Worm (Caenorhabditis elegans) whole organism, L4 larva: ENCODE data around the gene bbln-1.
A peak's percentile ranks its signal among the peaks of the same experiment; 100 is the strongest.

ENCODE experiments used
- T26A8.4 ChIP-seq: fragments of 200-800 bp; sonication (Bioruptor generic); IDR thresholded peaks from 2 replicates; pipeline ENCODE4 v1.3.6; 2022; ENCODE audit warnings: missing genetic modification characterization, missing compliant biosample characterization
- Y48G9A.11 ChIP-seq: fragments of 200-800 bp; sonication (Bioruptor generic); IDR thresholded peaks from 2 replicates; pipeline ENCODE4 v1.3.6; 2022; ENCODE audit warnings: missing genetic modification reagents, missing genetic modification characterization, missing compliant biosample characterization
- ceh-28 ChIP-seq: fragments of 150-350 bp; optimal IDR thresholded peaks from 2 replicates; lab custom pipeline; 2014; ENCODE audit warnings: missing biosample characterization, missing genetic modification reagents, missing genetic modification characterization
- daf-16 ChIP-seq, 3 experiments: sonication (generic microtip); optimal IDR thresholded peaks; 2 replicates each; lab custom pipeline; 2016 to 2017; ENCODE audit warnings: missing genetic modification characterization in 3 of 3, missing genetic modification reagents in 3 of 3, mild to moderate bottlenecking in 2 of 3, missing compliant biosample characterization in 2 of 3, missing biosample characterization in 1 of 3, moderate library complexity in 1 of 3
- dve-1 ChIP-seq: sonication (generic microtip); optimal IDR thresholded peaks from 2 replicates; lab custom pipeline; 2017; ENCODE audit warnings: antibody characterized with exemption, mild to moderate bottlenecking, missing genetic modification characterization, missing compliant biosample characterization; ENCODE audit not compliant: insufficient read depth
- fos-1 ChIP-seq: fragments of 150-350 bp; optimal IDR thresholded peaks from 2 replicates; lab custom pipeline; 2014; ENCODE audit warnings: missing biosample characterization, missing genetic modification characterization
- hlh-11 ChIP-seq: fragments of 200-800 bp; sonication (Bioruptor generic); optimal IDR thresholded peaks from 2 replicates; lab custom pipeline; 2018; ENCODE audit warnings: mild to moderate bottlenecking, missing genetic modification characterization, missing compliant biosample characterization
- hlh-30 ChIP-seq: sonication (generic microtip); optimal IDR thresholded peaks from 2 replicates; lab custom pipeline; 2017; ENCODE audit warnings: antibody characterized with exemption, mild to moderate bottlenecking, missing genetic modification characterization, missing compliant biosample characterization; ENCODE audit not compliant: insufficient read depth
- lim-7 ChIP-seq: fragments of 200-800 bp; sonication (Bioruptor generic); IDR thresholded peaks from 2 replicates; pipeline ENCODE4 v1.3.6; 2022; ENCODE audit warnings: missing genetic modification characterization, missing compliant biosample characterization
- lin-13 ChIP-seq: fragments of 150-350 bp; optimal IDR thresholded peaks from 2 replicates; lab custom pipeline; 2014; ENCODE audit warnings: missing biosample characterization, missing genetic modification reagents, missing genetic modification characterization
- lsy-2 ChIP-seq, 2 experiments: fragments of 150-350 bp in 1 of 2; sonication (generic microtip) in 1 of 2; optimal IDR thresholded peaks; 2 replicates each; lab custom pipeline; 2014 to 2017; ENCODE audit warnings: missing biosample characterization in 2 of 2, missing genetic modification characterization in 2 of 2
- mep-1 ChIP-seq: fragments of 150-350 bp; sonication (generic microtip); optimal IDR thresholded peaks from 3 replicates; lab custom pipeline; 2014; ENCODE audit warnings: missing biosample characterization, missing genetic modification characterization
- mes-2 ChIP-seq: sonication (generic microtip); optimal IDR thresholded peaks from 2 replicates; lab custom pipeline; 2016; ENCODE audit warnings: missing genotype, mild to moderate bottlenecking, missing genetic modification characterization, missing compliant biosample characterization; ENCODE audit not compliant: poor library complexity, severe bottlenecking
- nhr-25 ChIP-seq: sonication (generic microtip); optimal IDR thresholded peaks from 2 replicates; lab custom pipeline; 2017; ENCODE audit warnings: missing genetic modification characterization, mild to moderate bottlenecking, missing compliant biosample characterization, antibody characterized with exemption, moderate library complexity, borderline replicate concordance; ENCODE audit not compliant: insufficient read depth
- nhr-28 ChIP-seq: fragments of 150-350 bp; optimal IDR thresholded peaks from 2 replicates; lab custom pipeline; 2014; ENCODE audit warnings: missing biosample characterization, missing genetic modification characterization
- nhr-6 ChIP-seq: fragments of 150-350 bp; optimal IDR thresholded peaks from 2 replicates; lab custom pipeline; 2014; ENCODE audit warnings: missing biosample characterization, missing genetic modification characterization
- pha-4 ChIP-seq, 2 experiments: fragments of 150-350 bp in 1 of 2; fragments of 200-800 bp in 1 of 2; sonication (Bioruptor generic) in 1 of 2; IDR thresholded peaks in 1 of 2; optimal IDR thresholded peaks in 1 of 2; 2 replicates each; pipeline versions ENCODE4 v1.3.6 to Lab custom; 2014 to 2022; ENCODE audit warnings: missing genetic modification characterization in 2 of 2, missing genetic modification reagents in 2 of 2, missing biosample characterization in 1 of 2, missing compliant biosample characterization in 1 of 2
- php-3 ChIP-seq: fragments of 200-800 bp; sonication (Bioruptor generic); IDR thresholded peaks from 2 replicates; pipeline ENCODE4 v1.3.6; 2022; ENCODE audit warnings: missing genetic modification reagents, missing genetic modification characterization, missing compliant biosample characterization
- rbr-2 ChIP-seq: sonication (generic microtip); optimal IDR thresholded peaks from 2 replicates; lab custom pipeline; 2016; ENCODE audit warnings: missing genotype, missing genetic modification characterization, missing compliant biosample characterization
- set-16 ChIP-seq: fragments of 200-800 bp; sonication (Bioruptor generic); IDR thresholded peaks from 2 replicates; pipeline ENCODE4 v1.3.6; 2022; ENCODE audit warnings: missing genetic modification reagents, missing genetic modification characterization, missing compliant biosample characterization
- spr-3 ChIP-seq: fragments of 200-800 bp; sonication (Bioruptor generic); optimal IDR thresholded peaks from 2 replicates; lab custom pipeline; 2018; ENCODE audit warnings: mild to moderate bottlenecking, missing genetic modification characterization, missing compliant biosample characterization
- tra-1 ChIP-seq: fragments of 200-800 bp; sonication (Bioruptor generic); IDR thresholded peaks from 2 replicates; pipeline ENCODE4 v1.3.6; 2022; ENCODE audit warnings: missing genetic modification reagents, missing genetic modification characterization, missing compliant biosample characterization
- unc-62 ChIP-seq, 3 experiments: fragments of 150-350 bp in 1 of 3; sonication (generic microtip); optimal IDR thresholded peaks in 2 of 3; peaks in 1 of 3; 1 replicate in 1 of 3; 2 replicates in 2 of 3; lab custom pipeline; 2014 to 2017; ENCODE audit warnings: missing biosample characterization in 3 of 3, missing genetic modification characterization in 3 of 3, missing genetic modification reagents in 3 of 3, missing genotype in 1 of 3
- vab-7 ChIP-seq: fragments of 200-800 bp; sonication (Bioruptor generic); IDR thresholded peaks from 2 replicates; pipeline ENCODE4 v1.3.6; 2022; ENCODE audit warnings: missing genetic modification reagents, missing genetic modification characterization, missing compliant biosample characterization
- zfp-2 ChIP-seq: sonication (generic microtip); optimal IDR thresholded peaks from 2 replicates; lab custom pipeline; 2016; ENCODE audit warnings: mild to moderate bottlenecking, missing genetic modification characterization, missing compliant biosample characterization
- ztf-11 ChIP-seq: fragments of 150-350 bp; optimal IDR thresholded peaks from 2 replicates; lab custom pipeline; 2014; ENCODE audit warnings: missing biosample characterization, missing genetic modification characterization

Gene bbln-1

DNA sequence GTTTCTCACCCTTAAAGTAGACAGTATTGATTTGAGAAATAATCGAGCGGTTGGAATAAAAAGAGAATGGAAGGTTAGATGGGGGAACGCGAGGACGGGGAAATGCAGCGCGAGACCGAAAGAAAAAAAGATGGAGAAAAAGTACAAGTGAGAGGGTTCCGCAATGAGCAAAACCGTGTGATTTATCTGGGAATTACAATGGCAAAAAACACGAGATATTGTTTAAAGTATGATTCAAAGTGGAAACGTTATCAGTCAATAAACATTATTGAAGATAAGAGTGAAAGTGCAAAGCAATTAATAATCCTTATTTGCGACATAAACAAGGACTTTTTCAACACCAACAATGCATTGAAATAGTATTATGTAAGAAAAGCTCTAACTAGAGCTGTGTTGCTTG, 50.1 kb downstream of the bbln-1 start, which contains the start of gene ztf-13 (continued):
- no peak for TF ChIP-seq Y48G9A.11
- TF ChIP-seq, all 104 proteins: peak for 19

DNA sequence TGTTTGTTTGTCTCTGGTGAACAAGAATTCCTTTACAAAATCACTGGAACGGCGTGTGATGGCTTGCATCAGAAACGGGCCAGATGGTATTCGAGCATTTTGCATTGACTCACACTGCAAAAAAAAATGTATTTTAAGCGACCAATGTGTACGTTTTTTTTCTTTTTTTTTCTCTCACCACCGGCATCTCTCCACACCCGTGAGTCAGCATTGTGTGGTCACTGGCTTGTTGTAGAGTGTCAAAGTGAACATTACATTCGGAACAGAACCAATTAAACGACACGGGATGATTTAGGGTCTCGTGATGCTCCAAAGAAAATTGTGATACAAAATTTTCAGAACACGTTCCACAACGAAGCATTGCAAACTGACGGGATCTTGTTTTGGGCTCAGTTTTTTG, 50.7 kb downstream of the bbln-1 start:
- TF ChIP-seq nhr-28 (tag; lab: Kevin White, UChicago) (peak; percentile 7), spr-3 (GFP tag; lab: Kevin White, UChicago) (no peak), mep-1 (tag; lab: Kevin White, UChicago) (peak; percentile 3), set-16 (no peak), vab-7 (GFP tag; lab: Robert Waterston, UW) (no peak), dve-1 (peak; percentile 28), nhr-25 (tag; lab: Kevin White, UChicago) (no peak), daf-16 (GFP tag; optimal IDR thresholded peaks at IDR 0.05; lab: Kevin White, UChicago) (no peak), daf-16 (tag; optimal IDR thresholded peaks at IDR 0.05; lab: Kevin White, UChicago) (no peak), rbr-2 (tag; lab: Kevin White, UChicago) (no peak), php-3 (GFP tag; lab: Robert Waterston, UW) (no peak), pha-4 (GFP tag; IDR thresholded peaks at IDR 0.05; lab: Robert Waterston, UW) (no peak), pha-4 (tag; optimal IDR thresholded peaks at IDR 0.05; lab: Kevin White, UChicago) (peak; percentile 83), T26A8.4 (0 out of 2 replicates have a peak, but pooled peaks have one; percentile 17), tra-1 (GFP tag; lab: Robert Waterston, UW) (0 out of 2 replicates have a peak, but pooled peaks have one; percentile 23), ztf-11 (tag; lab: Kevin White, UChicago) (no peak), lin-13 (GFP tag; lab: Kevin White, UChicago) (no peak), lim-7 (GFP tag; lab: Robert Waterston, UW) (no peak), hlh-30 (tag; lab: Kevin White, UChicago) (peak; percentile 72), ceh-28 (tag; lab: Kevin White, UChicago) (no peak), lsy-2 (tag; optimal IDR thresholded peaks at IDR 0.05; lab: Kevin White, UChicago) (peak in 1 of 2 experiments; percentile 20), nhr-6 (tag; lab: Kevin White, UChicago) (peak; percentile 67), mes-2 (tag; lab: Kevin White, UChicago) (peak; percentile 63), hlh-11 (tag; lab: Kevin White, UChicago) (peak; percentile 37), fos-1 (tag; lab: Kevin White, UChicago) (no peak), unc-62 (GFP tag; optimal IDR thresholded peaks at IDR 0.05 in 1 of 2; lab: Kevin White, UChicago) (peak in 1 of 2 experiments; percentile 18), unc-62 (tag; optimal IDR thresholded peaks at IDR 0.05; lab: Kevin White, UChicago) (no peak), zfp-2 (tag; lab: Kevin White, UChicago) (no peak)
